Fruit fly (Drosophila melanogaster): ENCODE measurements around the gene CG32459.

dm6 chr3L:22836768-22837167, 19.1 kb downstream of the CG32459 start, which contains the start of the genes CG11226 and CG45428:
- TF ChIP-seq psq (optimal IDR thresholded peaks at IDR 0.05) (no peak), pan (optimal IDR thresholded peaks at IDR 0.05) (no peak)
